Fruit fly (Drosophila melanogaster) whole organism, embryonic: ENCODE results near the gene fwe.

Experiments used
- Atf3 ChIP-seq: fragments of 200-800 bp; sonication (Bioruptor generic); optimal IDR thresholded peaks from 3 replicates; lab custom pipeline; 2016; ENCODE audit warnings: missing biosample characterization, missing genetic modification characterization
- Atf6 ChIP-seq: fragments of 200-800 bp; sonication (Bioruptor generic); IDR thresholded peaks from 2 replicates; pipeline ENCODE4 v1.3.6; 2022; ENCODE audit warnings: missing biosample characterization, missing genetic modification characterization
- BEAF-32 ChIP-seq: fragments of 200-800 bp; sonication (Bioruptor generic); optimal IDR thresholded peaks from 3 replicates; lab custom pipeline; 2017; ENCODE audit warnings: missing biosample characterization, missing genetic modification characterization, mild to moderate bottlenecking, moderate library complexity, missing genetic modification reagents
- Bgb ChIP-seq: fragments of 200-800 bp; sonication (Bioruptor generic); IDR thresholded peaks from 2 replicates; pipeline ENCODE4 v1.3.6; 2022; ENCODE audit warnings: missing biosample characterization, missing genetic modification characterization; ENCODE audit not compliant: partially characterized antibody
- CG10147 ChIP-seq: fragments of 200-800 bp; sonication (Bioruptor generic); optimal IDR thresholded peaks from 2 replicates; lab custom pipeline; 2019; ENCODE audit warnings: missing biosample characterization, mild to moderate bottlenecking, missing genetic modification characterization, moderate library complexity
- CG1024 ChIP-seq: fragments of 200-800 bp; sonication (Bioruptor generic); IDR thresholded peaks from 2 replicates; pipeline ENCODE4 v1.3.6; 2022; ENCODE audit warnings: missing biosample characterization, missing genetic modification characterization
- CG10565 ChIP-seq: fragments of 200-800 bp; sonication (Bioruptor generic); optimal IDR thresholded peaks from 3 replicates; lab custom pipeline; 2016; ENCODE audit warnings: missing biosample characterization, mild to moderate bottlenecking, missing genetic modification characterization
- CG10979 ChIP-seq: fragments of 200-800 bp; sonication (Bioruptor generic); optimal IDR thresholded peaks from 2 replicates; lab custom pipeline; 2018; ENCODE audit warnings: missing biosample characterization, mild to moderate bottlenecking, missing genetic modification characterization, moderate library complexity
- CG11456 ChIP-seq: fragments of 200-800 bp; sonication (Bioruptor generic); IDR thresholded peaks from 3 replicates; pipeline ENCODE4 v1.3.6; 2022; ENCODE audit warnings: missing biosample characterization, missing genetic modification characterization
- CG13424 ChIP-seq: fragments of 200-800 bp; sonication (Bioruptor generic); optimal IDR thresholded peaks from 2 replicates; lab custom pipeline; 2019; ENCODE audit warnings: missing biosample characterization, mild to moderate bottlenecking, missing genetic modification characterization, moderate library complexity
- CG14441 ChIP-seq: fragments of 200-800 bp; sonication (Bioruptor generic); IDR thresholded peaks from 2 replicates; pipeline ENCODE4 v1.3.6; 2022; ENCODE audit warnings: missing biosample characterization, missing genetic modification characterization
- CG14710 ChIP-seq: fragments of 200-800 bp; sonication (Bioruptor generic); optimal IDR thresholded peaks from 3 replicates; lab custom pipeline; 2019; ENCODE audit warnings: missing biosample characterization, mild to moderate bottlenecking, missing genetic modification characterization, moderate library complexity
- CG15073 ChIP-seq: fragments of 200-800 bp; sonication (Bioruptor generic); optimal IDR thresholded peaks from 2 replicates; lab custom pipeline; 2016; ENCODE audit warnings: missing biosample characterization, missing genetic modification characterization
- CG18599 ChIP-seq: fragments of 200-800 bp; sonication (Bioruptor generic); optimal IDR thresholded peaks from 3 replicates; lab custom pipeline; 2017; ENCODE audit warnings: missing biosample characterization, missing genetic modification characterization, mild to moderate bottlenecking, moderate library complexity, missing genetic modification reagents
- CG2199 ChIP-seq: fragments of 200-800 bp; sonication (Bioruptor generic); IDR thresholded peaks from 3 replicates; pipeline ENCODE4 v1.3.6; 2022; ENCODE audit warnings: missing biosample characterization, missing genetic modification characterization
- CG2712 ChIP-seq: fragments of 200-800 bp; optimal IDR thresholded peaks from 3 replicates; lab custom pipeline; 2019; ENCODE audit warnings: missing biosample characterization, mild to moderate bottlenecking, missing genetic modification characterization, moderate library complexity
- CG3281 ChIP-seq: fragments of 200-800 bp; sonication (Bioruptor generic); optimal IDR thresholded peaks from 3 replicates; lab custom pipeline; 2017; ENCODE audit warnings: missing biosample characterization, mild to moderate bottlenecking, missing genetic modification characterization
- CG34224 ChIP-seq: fragments of 200-800 bp; sonication (Bioruptor generic); IDR thresholded peaks from 3 replicates; pipeline ENCODE4 v1.3.6; 2022; ENCODE audit warnings: missing biosample characterization, missing genetic modification characterization; ENCODE audit not compliant: partially characterized antibody
- CG34422 ChIP-seq: fragments of 200-800 bp; sonication (Bioruptor generic); IDR thresholded peaks from 3 replicates; pipeline ENCODE4 v1.3.6; 2022; ENCODE audit warnings: missing biosample characterization, missing genetic modification characterization
- CG3838 ChIP-seq: fragments of 200-800 bp; sonication (Bioruptor generic); optimal IDR thresholded peaks from 3 replicates; lab custom pipeline; 2016; ENCODE audit warnings: missing biosample characterization, missing genetic modification characterization
- CG6854 ChIP-seq: fragments of 200-800 bp; sonication (Bioruptor generic); optimal IDR thresholded peaks from 3 replicates; lab custom pipeline; 2017; ENCODE audit warnings: missing biosample characterization, mild to moderate bottlenecking, missing genetic modification characterization
- CG8924 ChIP-seq: fragments of 200-800 bp; optimal IDR thresholded peaks from 3 replicates; lab custom pipeline; 2019; ENCODE audit warnings: missing biosample characterization, mild to moderate bottlenecking, missing genetic modification characterization, moderate library complexity
- D ChIP-seq, 2 experiments: fragments of 200-800 bp in 1 of 2; fragments of >200 bp in 1 of 2; sonication (Bioruptor generic) in 1 of 2; optimal IDR thresholded peaks; 2 replicates in 1 of 2; 3 replicates in 1 of 2; lab custom pipeline; 2017; ENCODE audit warnings: mild to moderate bottlenecking in 1 of 2, missing biosample characterization in 1 of 2, missing genetic modification characterization in 1 of 2, missing genetic modification reagents in 1 of 2
- Dll ChIP-seq: fragments of 200-800 bp; sonication (Bioruptor generic); IDR thresholded peaks from 4 replicates; pipeline ENCODE4 v1.3.6; 2022; ENCODE audit warnings: missing biosample characterization, missing genetic modification characterization; ENCODE audit not compliant: partially characterized antibody
- Fer1 ChIP-seq: fragments of 200-800 bp; sonication (Bioruptor generic); optimal IDR thresholded peaks from 2 replicates; lab custom pipeline; 2017; ENCODE audit warnings: missing biosample characterization, mild to moderate bottlenecking, missing genetic modification characterization
- H15 ChIP-seq: fragments of 200-800 bp; sonication (Bioruptor generic); IDR thresholded peaks from 3 replicates; pipeline ENCODE4 v1.3.6; 2022; ENCODE audit warnings: missing biosample characterization, missing genetic modification characterization
- H2.0 ChIP-seq: fragments of 200-800 bp; sonication (Bioruptor generic); IDR thresholded peaks from 2 replicates; pipeline ENCODE4 v1.3.6; 2022; ENCODE audit warnings: missing biosample characterization, missing genetic modification characterization
- Hey ChIP-seq: fragments of 200-800 bp; sonication (Bioruptor generic); optimal IDR thresholded peaks from 3 replicates; lab custom pipeline; 2018; ENCODE audit warnings: missing biosample characterization, mild to moderate bottlenecking, missing genetic modification characterization
- Hmx ChIP-seq: fragments of 200-800 bp; sonication (Bioruptor generic); optimal IDR thresholded peaks from 2 replicates; lab custom pipeline; 2016; ENCODE audit warnings: missing biosample characterization, missing genetic modification characterization
- MBD-R2 ChIP-seq: fragments of 200-800 bp; sonication (Bioruptor generic); IDR thresholded peaks from 2 replicates; pipeline ENCODE4 v1.3.6; 2022; ENCODE audit warnings: missing biosample characterization, missing genetic modification characterization
- Nf-YB ChIP-seq: fragments of 200-800 bp; sonication (Bioruptor generic); optimal IDR thresholded peaks from 3 replicates; lab custom pipeline; 2019; ENCODE audit warnings: missing biosample characterization, mild to moderate bottlenecking, missing genetic modification characterization, moderate library complexity
- Opbp ChIP-seq: fragments of 200-800 bp; sonication (Bioruptor generic); IDR thresholded peaks from 3 replicates; pipeline ENCODE4 v1.3.6; 2022; ENCODE audit warnings: missing biosample characterization, missing genetic modification characterization; ENCODE audit not compliant: partially characterized antibody
- PHDP ChIP-seq: fragments of 200-800 bp; sonication (Bioruptor generic); optimal IDR thresholded peaks from 3 replicates; lab custom pipeline; 2018; ENCODE audit warnings: missing biosample characterization, mild to moderate bottlenecking, missing genetic modification characterization, moderate library complexity
- bbx ChIP-seq: fragments of 200-800 bp; sonication (Bioruptor generic); IDR thresholded peaks from 2 replicates; pipeline ENCODE4 v1.3.6; 2022; ENCODE audit warnings: missing biosample characterization, missing genetic modification characterization; ENCODE audit not compliant: partially characterized antibody
- chinmo ChIP-seq: fragments of 200-800 bp; sonication (Bioruptor generic); IDR thresholded peaks from 4 replicates; pipeline ENCODE4 v1.3.6; 2022; ENCODE audit warnings: missing biosample characterization, missing genetic modification characterization; ENCODE audit not compliant: partially characterized antibody
- chm ChIP-seq: fragments of 200-800 bp; sonication (Bioruptor generic); IDR thresholded peaks from 2 replicates; pipeline ENCODE4 v1.3.6; 2022; ENCODE audit warnings: missing biosample characterization, missing genetic modification characterization
- dmrt11E ChIP-seq: fragments of 200-800 bp; sonication (Bioruptor generic); optimal IDR thresholded peaks from 3 replicates; lab custom pipeline; 2018; ENCODE audit warnings: missing biosample characterization, mild to moderate bottlenecking, missing genetic modification characterization, moderate library complexity
- esg ChIP-seq: fragments of 200-800 bp; sonication (Bioruptor generic); conservative IDR thresholded peaks from 2 replicates; pipeline ENCODE4 v1.3.6; 2022; ENCODE audit warnings: missing biosample characterization, missing genetic modification characterization
- gem ChIP-seq: fragments of 200-800 bp; sonication (Bioruptor generic); optimal IDR thresholded peaks from 2 replicates; lab custom pipeline; 2019; ENCODE audit warnings: missing biosample characterization, mild to moderate bottlenecking, missing genetic modification characterization, moderate library complexity
- grn ChIP-seq: fragments of 200-800 bp; sonication (Bioruptor generic); optimal IDR thresholded peaks from 3 replicates; lab custom pipeline; 2017; ENCODE audit warnings: missing biosample characterization, missing genetic modification characterization
- ken ChIP-seq: fragments of 200-800 bp; sonication (Bioruptor generic); IDR thresholded peaks from 3 replicates; pipeline ENCODE4 v1.3.6; 2022; ENCODE audit warnings: missing biosample characterization, missing genetic modification characterization
- odd ChIP-seq: fragments of 200-800 bp; sonication (Bioruptor generic); optimal IDR thresholded peaks from 2 replicates; lab custom pipeline; 2017; ENCODE audit warnings: missing biosample characterization, mild to moderate bottlenecking, missing genetic modification characterization
- org-1 ChIP-seq: fragments of 200-800 bp; sonication (Bioruptor generic); optimal IDR thresholded peaks from 2 replicates; lab custom pipeline; 2017; ENCODE audit warnings: missing biosample characterization, missing genetic modification characterization
- pan ChIP-seq, 4 experiments: fragments of >200 bp in 3 of 4; fragments of 200-800 bp in 1 of 4; sonication (Bioruptor generic) in 1 of 4; optimal IDR thresholded peaks in 3 of 4; IDR thresholded peaks in 1 of 4; 2 replicates each; pipeline versions ENCODE4 v1.3.6 to Lab custom; 2017 to 2022; ENCODE audit warnings: missing biosample characterization in 2 of 4, missing genetic modification characterization in 2 of 4, mixed read lengths in 1 of 4
- pzg ChIP-seq: fragments of 200-800 bp; sonication (Bioruptor generic); optimal IDR thresholded peaks from 3 replicates; lab custom pipeline; 2018; ENCODE audit warnings: missing biosample characterization, mild to moderate bottlenecking, missing genetic modification characterization, moderate library complexity
- slp2 ChIP-seq: fragments of 200-800 bp; sonication (Bioruptor generic); optimal IDR thresholded peaks from 2 replicates; lab custom pipeline; 2016; ENCODE audit warnings: missing biosample characterization, missing genetic modification characterization
- stc ChIP-seq: fragments of 200-800 bp; sonication (Bioruptor generic); IDR thresholded peaks from 2 replicates; pipeline ENCODE4 v1.3.6; 2022; ENCODE audit warnings: missing biosample characterization, missing genetic modification characterization
- tap ChIP-seq: fragments of 200-800 bp; optimal IDR thresholded peaks from 3 replicates; lab custom pipeline; 2019; ENCODE audit warnings: missing biosample characterization, mild to moderate bottlenecking, missing genetic modification characterization, moderate library complexity
- tgo ChIP-seq: fragments of 200-800 bp; sonication (Bioruptor generic); IDR thresholded peaks from 3 replicates; pipeline ENCODE4 v1.3.6; 2022; ENCODE audit warnings: missing biosample characterization, missing genetic modification characterization
- wek ChIP-seq: fragments of 200-800 bp; sonication (Bioruptor generic); optimal IDR thresholded peaks from 3 replicates; lab custom pipeline; 2018; ENCODE audit warnings: missing biosample characterization, mild to moderate bottlenecking, missing genetic modification characterization, moderate library complexity

The fwe gene

dm6 chr3L:15775498-15775897, 40.7 kb downstream of the fwe start (continued):
- no peak for TF ChIP-seq PHDP
- no peak for TF ChIP-seq CG18599 (GFP tag; lab: Kevin White, UChicago)
- no peak for TF ChIP-seq Bgb (GFP tag; lab: Robert Waterston, UW)
- TF ChIP-seq CG10979 (tag; lab: Kevin White, UChicago), result peak; percentile 65
- TF ChIP-seq gem (tag; lab: Kevin White, UChicago), result peak; percentile 52
- no peak for TF ChIP-seq H2.0
- TF ChIP-seq dmrt11E, result peak; percentile 52
- TF ChIP-seq grn (GFP tag; lab: Kevin White, UChicago), result no peak
- no peak for TF ChIP-seq CG6854 (GFP tag; lab: Kevin White, UChicago)
- TF ChIP-seq Dll (GFP tag; lab: Robert Waterston, UW), result no peak
- TF ChIP-seq CG8924 (tag; lab: Kevin White, UChicago), result peak; percentile 39
- no peak for TF ChIP-seq H15 (GFP tag; lab: Robert Waterston, UW)
- peak; percentile 55 for TF ChIP-seq CG14710 (tag; lab: Kevin White, UChicago)
- TF ChIP-seq Hmx (GFP tag; lab: Kevin White, UChicago), result no peak
- no peak for TF ChIP-seq BEAF-32 (GFP tag; lab: Kevin White, UChicago)
- no peak for TF ChIP-seq CG2199 (GFP tag; lab: Robert Waterston, UW)
- TF ChIP-seq Atf6 (GFP tag; lab: Robert Waterston, UW), result no peak
- no peak for TF ChIP-seq Atf3 (GFP tag; lab: Kevin White, UChicago)
- no peak for TF ChIP-seq stc (GFP tag; lab: Robert Waterston, UW)
- no peak for TF ChIP-seq bbx (GFP tag; lab: Robert Waterston, UW)
- TF ChIP-seq CG2712 (tag; lab: Kevin White, UChicago), result peak; percentile 46
- no peak for TF ChIP-seq CG14441 (GFP tag; lab: Robert Waterston, UW)
- no peak for TF ChIP-seq D (optimal IDR thresholded peaks at IDR 0.05; lab: Kevin White, UChicago)
- TF ChIP-seq D (GFP tag; optimal IDR thresholded peaks at IDR 0.05; lab: Kevin White, UChicago), result peak; percentile 17
- peak; percentile 29 for TF ChIP-seq CG13424 (tag; lab: Kevin White, UChicago)
- TF ChIP-seq odd (GFP tag; lab: Kevin White, UChicago), result peak; percentile 11
- no peak for TF ChIP-seq chm (GFP tag; lab: Robert Waterston, UW)
- TF ChIP-seq CG10565 (GFP tag; lab: Kevin White, UChicago), result no peak
- peak; percentile 1 for TF ChIP-seq CG10147 (GFP tag; lab: Kevin White, UChicago)
- TF ChIP-seq MBD-R2, result no peak
- peak; percentile 0 for TF ChIP-seq CG3281
- TF ChIP-seq slp2, result no peak
- peak; percentile 13 for TF ChIP-seq Fer1 (GFP tag; lab: Kevin White, UChicago)
- no peak for TF ChIP-seq CG11456
- no peak for TF ChIP-seq CG15073
- peak; percentile 17 for TF ChIP-seq tap (tag; lab: Kevin White, UChicago)

dm6 chr3L:15772239-15772638, 44.0 kb downstream of the fwe start:
- TF ChIP-seq CG14441 (GFP tag; lab: Robert Waterston, UW) (no peak), Nf-YB (GFP tag; lab: Kevin White, UChicago) (no peak), esg (no peak), tgo (GFP tag; lab: Robert Waterston, UW) (no peak), Opbp (GFP tag; lab: Robert Waterston, UW) (no peak), org-1 (no peak), CG3838 (GFP tag; lab: Kevin White, UChicago) (no peak), chinmo (GFP tag; lab: Robert Waterston, UW) (no peak), CG34422 (GFP tag; lab: Robert Waterston, UW) (no peak), pan (optimal IDR thresholded peaks at IDR 0.05; lab: Kevin White, UChicago) (no peak), pan (GFP tag; optimal IDR thresholded peaks at IDR 0.05 in 1 of 2, IDR thresholded peaks at IDR 0.05 in 1 of 2) (no peak), ken (GFP tag; lab: Robert Waterston, UW) (no peak), gem (tag; lab: Kevin White, UChicago) (peak; percentile 22), bbx (GFP tag; lab: Robert Waterston, UW) (no peak), wek (GFP tag; lab: Kevin White, UChicago) (no peak), CG34224 (no peak), pzg (GFP tag; lab: Kevin White, UChicago) (no peak), Hey (tag; lab: Kevin White, UChicago) (no peak), CG1024 (GFP tag; lab: Robert Waterston, UW) (no peak)
